Fruit fly (Drosophila melanogaster) whole organism, adult: Measurements from ENCODE around the gene CecA2.

ENCODE experiments used
- CG11617 ChIP-seq: fragments of 200-800 bp; sonication (Bioruptor generic); optimal IDR thresholded peaks from 2 replicates; lab custom pipeline; 2017; ENCODE audit warnings: mild to moderate bottlenecking, missing biosample characterization, missing genetic modification reagents, missing genetic modification characterization
- CG12768 ChIP-seq: fragments of 200-800 bp; sonication (Bioruptor generic); optimal IDR thresholded peaks from 2 replicates; lab custom pipeline; 2017; ENCODE audit warnings: missing biosample characterization, missing genetic modification characterization, mild to moderate bottlenecking, moderate library complexity, missing genetic modification reagents
- CG14711 ChIP-seq: fragments of 200-800 bp; sonication (Bioruptor generic); optimal IDR thresholded peaks from 2 replicates; lab custom pipeline; 2018; ENCODE audit warnings: missing biosample characterization, mild to moderate bottlenecking, missing genetic modification characterization, moderate library complexity
- CG1620 ChIP-seq: fragments of 200-800 bp; sonication (Bioruptor generic); optimal IDR thresholded peaks from 2 replicates; lab custom pipeline; 2016; ENCODE audit warnings: missing biosample characterization, missing genetic modification characterization
- CG33017 ChIP-seq: fragments of 200-800 bp; sonication (Bioruptor generic); optimal IDR thresholded peaks from 2 replicates; lab custom pipeline; 2018; ENCODE audit warnings: missing biosample characterization, mild to moderate bottlenecking, missing genetic modification characterization, moderate library complexity
- CG5204 ChIP-seq: fragments of 200-800 bp; sonication (Bioruptor generic); optimal IDR thresholded peaks from 2 replicates; lab custom pipeline; 2016; ENCODE audit warnings: missing biosample characterization, missing genetic modification characterization
- CG7045 ChIP-seq: fragments of 200-800 bp; sonication (Bioruptor generic); optimal IDR thresholded peaks from 2 replicates; lab custom pipeline; 2017; ENCODE audit warnings: missing biosample characterization, mild to moderate bottlenecking, missing genetic modification characterization
- CG7101 ChIP-seq: fragments of 200-800 bp; sonication (Bioruptor generic); optimal IDR thresholded peaks from 2 replicates; lab custom pipeline; 2018; ENCODE audit warnings: missing biosample characterization, mild to moderate bottlenecking, missing genetic modification characterization, moderate library complexity
- Clk ChIP-seq: fragments of 200-800 bp; sonication (Bioruptor generic); optimal IDR thresholded peaks from 2 replicates; lab custom pipeline; 2017; ENCODE audit warnings: missing biosample characterization, missing genetic modification characterization
- Crg-1 ChIP-seq: fragments of 200-800 bp; sonication (Bioruptor generic); optimal IDR thresholded peaks from 2 replicates; lab custom pipeline; 2016; ENCODE audit warnings: missing biosample characterization, missing genetic modification characterization
- Hr96 ChIP-seq: fragments of 200-800 bp; sonication (Bioruptor generic); optimal IDR thresholded peaks from 2 replicates; lab custom pipeline; 2016; ENCODE audit warnings: missing biosample characterization, missing genetic modification characterization
- Mnt ChIP-seq: fragments of 200-800 bp; sonication (Bioruptor generic); optimal IDR thresholded peaks from 2 replicates; lab custom pipeline; 2016; ENCODE audit warnings: missing biosample characterization, mild to moderate bottlenecking, missing genetic modification characterization
- bab1 ChIP-seq: fragments of 200-800 bp; sonication (Bioruptor generic); optimal IDR thresholded peaks from 3 replicates; lab custom pipeline; 2019; ENCODE audit warnings: missing biosample characterization, mild to moderate bottlenecking, missing genetic modification characterization, moderate library complexity
- cic ChIP-seq: fragments of 200-800 bp; sonication (Bioruptor generic); optimal IDR thresholded peaks from 2 replicates; lab custom pipeline; 2017; ENCODE audit warnings: missing biosample characterization, mild to moderate bottlenecking, missing genetic modification characterization, moderate library complexity
- cnc ChIP-seq, 2 experiments: fragments of >200 bp; optimal IDR thresholded peaks; 2 replicates each; lab custom pipeline; 2017
- kay ChIP-seq: fragments of 200-800 bp; sonication (Bioruptor generic); peaks from one replicate; lab custom pipeline; 2016; ENCODE audit warnings: missing biosample characterization, missing genetic modification characterization, borderline replicate concordance
- ovo ChIP-seq: fragments of 200-800 bp; sonication (Bioruptor generic); optimal IDR thresholded peaks from 2 replicates; lab custom pipeline; 2016; ENCODE audit warnings: missing biosample characterization, missing genetic modification characterization
- pad ChIP-seq: fragments of 200-800 bp; sonication (Bioruptor generic); optimal IDR thresholded peaks from 3 replicates; lab custom pipeline; 2017; ENCODE audit warnings: missing biosample characterization, missing genetic modification characterization, mild to moderate bottlenecking, moderate library complexity, missing genetic modification reagents
- tj ChIP-seq: fragments of 200-800 bp; sonication (Bioruptor generic); optimal IDR thresholded peaks from 3 replicates; lab custom pipeline; 2017; ENCODE audit warnings: missing biosample characterization, mild to moderate bottlenecking, missing genetic modification characterization, moderate library complexity
- toe ChIP-seq: fragments of 200-800 bp; sonication (Bioruptor generic); optimal IDR thresholded peaks from 2 replicates; lab custom pipeline; 2016; ENCODE audit warnings: missing biosample characterization, missing genetic modification characterization

The CecA2 gene

dm6 chr3R:30248565-30248964 is 36.6 kb downstream of the CecA2 start:
- peak; percentile 32 for TF ChIP-seq bab1 (GFP tag; lab: Kevin White, UChicago)
- no peak for TF ChIP-seq CG33017 (tag; lab: Kevin White, UChicago)
- no peak for TF ChIP-seq CG1620
- TF ChIP-seq CG7101 (tag; lab: Kevin White, UChicago) = no peak
- TF ChIP-seq pad (GFP tag; lab: Kevin White, UChicago) = no peak

DNA sequence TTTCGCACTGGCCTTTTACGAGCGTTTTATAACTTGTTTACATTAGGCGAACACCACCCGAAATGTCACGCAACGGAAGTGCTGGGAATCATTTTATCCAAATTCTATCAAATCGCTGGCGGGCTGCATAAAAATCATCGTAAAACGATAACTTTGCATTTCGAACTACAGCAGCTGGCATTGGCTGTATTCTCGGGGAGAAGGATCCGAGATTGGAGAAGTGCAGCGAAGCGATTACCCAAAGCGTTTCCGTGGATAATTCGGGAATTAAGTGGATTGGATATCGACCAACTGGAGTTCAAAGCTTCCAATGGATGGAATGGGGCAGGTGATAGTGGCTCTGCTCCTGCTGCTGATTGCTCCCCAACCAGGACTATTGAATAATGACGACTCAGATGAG is 37.3 kb downstream of the CecA2 start, which contains the start of gene CG34299:
Gene CG34299, plus strand, starts transcription at position 301 of the 400 bp plus-strand sequence.
- TF ChIP-seq cnc (optimal IDR thresholded peaks at IDR 0.05; lab: Kevin White, UChicago) (no peak), bab1 (GFP tag; lab: Kevin White, UChicago) (no peak), Mnt (GFP tag; lab: Kevin White, UChicago) (no peak), tj (no peak), ovo (GFP tag; lab: Kevin White, UChicago) (no peak), CG14711 (tag; lab: Kevin White, UChicago) (no peak), cic (GFP tag; lab: Kevin White, UChicago) (no peak), CG1620 (no peak), pad (GFP tag; lab: Kevin White, UChicago) (no peak), CG11617 (GFP tag; lab: Kevin White, UChicago) (no peak), CG7101 (tag; lab: Kevin White, UChicago) (no peak), Hr96 (GFP tag; lab: Kevin White, UChicago) (no peak), CG5204 (no peak), CG7045 (GFP tag; lab: Kevin White, UChicago) (no peak), Clk (no peak), Crg-1 (GFP tag; lab: Kevin White, UChicago) (no peak), kay (GFP tag; lab: Kevin White, UChicago) (no peak), CG33017 (tag; lab: Kevin White, UChicago) (no peak), toe (GFP tag; lab: Kevin White, UChicago) (no peak)

DNA sequence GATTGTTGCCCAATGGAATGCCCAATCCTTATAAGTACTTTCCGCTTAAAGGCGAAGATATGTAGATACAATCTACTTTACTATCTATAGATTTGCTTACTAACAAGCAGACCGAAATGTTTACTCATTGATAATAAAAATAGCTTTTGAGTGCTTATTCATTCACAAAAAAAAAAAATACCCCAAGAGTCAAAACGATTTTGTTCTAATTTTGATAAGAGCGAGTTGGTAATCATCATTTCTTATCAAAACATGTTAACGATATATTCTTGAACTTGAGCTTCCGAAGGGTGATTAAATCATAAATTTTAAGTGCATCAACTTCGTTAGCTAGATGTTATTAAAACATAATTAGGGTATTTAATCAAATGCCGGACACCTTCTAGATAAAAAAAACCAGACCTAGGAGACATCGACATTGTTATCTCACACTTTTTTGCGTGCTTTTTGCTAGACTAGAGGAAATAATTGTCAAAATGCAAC is 38.6 kb downstream of the CecA2 start, which contains the start of gene CG9682:
Gene CG9682, plus strand, starts transcription at position 433 of the 483 bp plus-strand sequence.
- no peak for TF ChIP-seq cnc (optimal IDR thresholded peaks at IDR 0.05; lab: Kevin White, UChicago)

dm6 chr3R:30252317-30252716 is 40.4 kb downstream of the CecA2 start:
- TF ChIP-seq cic (GFP tag; lab: Kevin White, UChicago) (no peak), pad (GFP tag; lab: Kevin White, UChicago) (no peak), CG11617 (GFP tag; lab: Kevin White, UChicago) (no peak), CG7045 (GFP tag; lab: Kevin White, UChicago) (no peak), ovo (GFP tag; lab: Kevin White, UChicago) (no peak), Crg-1 (GFP tag; lab: Kevin White, UChicago) (no peak), Clk (no peak), CG14711 (tag; lab: Kevin White, UChicago) (no peak)

DNA sequence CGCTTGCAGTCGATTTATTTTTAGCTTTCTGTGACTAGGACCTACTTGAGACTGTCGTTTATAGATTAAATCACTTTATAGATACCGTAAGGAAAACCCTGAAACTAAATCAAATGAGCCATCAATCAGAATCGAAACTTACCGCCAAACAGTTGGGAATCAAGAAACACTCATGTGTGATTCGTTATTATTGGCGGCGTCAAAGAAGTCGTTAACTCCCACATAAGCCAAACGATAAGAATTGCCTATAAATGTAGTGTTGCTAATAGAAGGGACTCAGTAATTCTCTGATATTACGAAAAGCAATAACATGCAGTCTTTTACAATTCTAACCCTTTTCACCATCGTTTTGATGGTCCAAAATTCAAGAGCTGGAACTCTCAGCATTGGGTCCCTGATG is 40.9 kb downstream of the CecA2 start, which contains the start of gene CG18404:
Gene CG18404, plus strand, starts transcription at position 301 of the 400 bp plus-strand sequence.
- no peak for TF ChIP-seq cnc (optimal IDR thresholded peaks at IDR 0.05; lab: Kevin White, UChicago)
- no peak for TF ChIP-seq ovo (GFP tag; lab: Kevin White, UChicago)
- no peak for TF ChIP-seq kay (GFP tag; lab: Kevin White, UChicago)
- no peak for TF ChIP-seq Hr96 (GFP tag; lab: Kevin White, UChicago)
- no peak for TF ChIP-seq toe (GFP tag; lab: Kevin White, UChicago)
- TF ChIP-seq tj = no peak
- TF ChIP-seq pad (GFP tag; lab: Kevin White, UChicago) = no peak
- no peak for TF ChIP-seq Mnt (GFP tag; lab: Kevin White, UChicago)
- TF ChIP-seq CG12768 (GFP tag; lab: Kevin White, UChicago) = no peak
- TF ChIP-seq CG7045 (GFP tag; lab: Kevin White, UChicago) = no peak
- no peak for TF ChIP-seq bab1 (GFP tag; lab: Kevin White, UChicago)
- TF ChIP-seq CG1620 = no peak
- no peak for TF ChIP-seq CG7101 (tag; lab: Kevin White, UChicago)
- no peak for TF ChIP-seq Crg-1 (GFP tag; lab: Kevin White, UChicago)
- TF ChIP-seq CG14711 (tag; lab: Kevin White, UChicago) = no peak
- TF ChIP-seq CG11617 (GFP tag; lab: Kevin White, UChicago) = no peak

DNA sequence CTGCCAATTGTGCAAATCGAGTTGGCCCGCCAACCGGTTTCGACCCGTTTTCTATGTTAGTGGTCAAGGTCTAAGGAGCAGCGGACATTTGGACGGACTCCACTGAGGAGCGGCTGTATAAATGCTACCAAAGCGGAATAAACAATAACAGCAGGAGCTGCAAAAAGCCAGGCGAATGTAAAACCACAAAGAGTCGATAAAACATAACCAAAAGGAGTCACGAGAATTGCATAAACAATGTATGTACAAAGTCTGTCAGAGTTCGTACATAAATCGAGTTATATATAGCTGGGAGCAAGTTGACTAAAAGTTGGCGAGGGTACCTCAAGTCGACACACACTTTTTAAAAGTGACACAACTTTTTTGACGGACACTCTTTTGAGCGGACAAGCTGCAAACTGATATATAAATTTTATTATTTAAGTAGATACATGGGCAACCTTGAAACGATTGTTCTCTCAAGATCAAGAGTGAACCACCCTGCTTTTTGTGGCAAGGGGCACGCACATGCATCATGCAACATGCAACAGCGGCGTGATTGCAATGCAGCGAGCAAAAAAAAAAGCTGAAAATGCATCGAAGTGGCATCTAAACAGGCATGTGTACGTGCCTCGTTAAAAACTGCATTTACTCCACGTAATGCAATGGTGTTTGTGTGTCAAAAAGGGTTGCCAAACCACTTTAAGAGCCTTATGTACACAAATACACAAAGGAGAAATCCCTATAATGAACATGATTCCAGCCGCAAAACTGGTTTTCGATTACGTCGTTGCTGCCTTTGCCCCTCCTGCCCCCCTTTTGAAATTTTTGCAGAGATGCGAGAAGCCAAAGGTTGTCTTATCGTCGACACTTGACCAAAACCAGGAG is 43.5 kb downstream of the CecA2 start:
- TF ChIP-seq kay (GFP tag; lab: Kevin White, UChicago) (no peak), Hr96 (GFP tag; lab: Kevin White, UChicago) (no peak), bab1 (GFP tag; lab: Kevin White, UChicago) (no peak), CG11617 (GFP tag; lab: Kevin White, UChicago) (no peak), toe (GFP tag; lab: Kevin White, UChicago) (no peak), CG33017 (tag; lab: Kevin White, UChicago) (no peak), ovo (GFP tag; lab: Kevin White, UChicago) (no peak), CG12768 (GFP tag; lab: Kevin White, UChicago) (no peak)
